Worm (Caenorhabditis elegans) whole organism, mixed stage, embryonic: Measurements from ENCODE around the gene aagr-2.

Experiments used
- bed-3 ChIP-seq: fragments of 200-800 bp; sonication (Bioruptor generic); optimal IDR thresholded peaks from 3 replicates; lab custom pipeline; 2018; ENCODE audit warnings: mild to moderate bottlenecking, missing genetic modification characterization, moderate library complexity, missing compliant biosample characterization
- cnd-1 ChIP-seq: fragments of 200-800 bp; sonication (Bioruptor generic); optimal IDR thresholded peaks from 2 replicates; lab custom pipeline; 2018; ENCODE audit warnings: mild to moderate bottlenecking, missing genetic modification characterization, missing compliant biosample characterization
- lin-13 ChIP-seq: fragments of 150-350 bp; optimal IDR thresholded peaks from 2 replicates; lab custom pipeline; 2014; ENCODE audit warnings: missing biosample characterization, missing genetic modification characterization
- lin-32 ChIP-seq: fragments of 200-800 bp; sonication (Bioruptor generic); optimal IDR thresholded peaks from 2 replicates; lab custom pipeline; 2018; ENCODE audit warnings: mild to moderate bottlenecking, missing genetic modification characterization, missing compliant biosample characterization
- mep-1 ChIP-seq: fragments of 150-350 bp; optimal IDR thresholded peaks from 2 replicates; lab custom pipeline; 2017; ENCODE audit warnings: missing biosample characterization, missing genetic modification reagents, missing genetic modification characterization, inconsistent platforms
- nhr-237 ChIP-seq: fragments of 150-350 bp; optimal IDR thresholded peaks from 2 replicates; lab custom pipeline; 2014; ENCODE audit warnings: missing biosample characterization, missing genetic modification characterization
- nhr-28 ChIP-seq: fragments of 150-350 bp; optimal IDR thresholded peaks from 2 replicates; lab custom pipeline; 2014; ENCODE audit warnings: missing biosample characterization, missing genetic modification characterization
- snpc-4 ChIP-seq: fragments of 150-350 bp; optimal IDR thresholded peaks from 2 replicates; lab custom pipeline; 2014; ENCODE audit warnings: missing biosample characterization, missing genetic modification characterization
- tbx-8 ChIP-seq: fragments of 200-800 bp; sonication (Bioruptor generic); optimal IDR thresholded peaks from 2 replicates; lab custom pipeline; 2018; ENCODE audit warnings: mild to moderate bottlenecking, missing genetic modification characterization, moderate library complexity, missing compliant biosample characterization

- no peak for TF ChIP-seq tbx-8 (GFP tag; lab: Kevin White, UChicago)
- no peak for TF ChIP-seq nhr-28 (tag; lab: Kevin White, UChicago)
- peak; percentile 58 for TF ChIP-seq bed-3 (GFP tag; lab: Kevin White, UChicago)
- no peak for TF ChIP-seq snpc-4
- peak; percentile 92 for TF ChIP-seq cnd-1 (tag; lab: Kevin White, UChicago)
- peak; percentile 64 for TF ChIP-seq lin-32 (GFP tag; lab: Kevin White, UChicago)
- no peak for TF ChIP-seq mep-1
- peak; percentile 57 for TF ChIP-seq lin-13 (tag; lab: Kevin White, UChicago)
- no peak for TF ChIP-seq nhr-237
Measured at ce11 chrII:4942397-4942796, 17.3 kb upstream of the aagr-2 start.
